Worm (Caenorhabditis elegans) whole organism, L4/young adult: ENCODE data around the gene emc-3.

Experiments
- W03F9.2 ChIP-seq: fragments of 150-350 bp; optimal IDR thresholded peaks from 2 replicates; lab custom pipeline; 2014; ENCODE audit warnings: missing biosample characterization, missing genetic modification characterization
- him-1 ChIP-seq: sonication (generic microtip); optimal IDR thresholded peaks from 2 replicates; lab custom pipeline; 2016; ENCODE audit warnings: missing genotype, missing genetic modification reagents, missing genetic modification characterization, missing compliant biosample characterization

ce11 chrIV:13360144-13360543 lies 21.6 kb downstream of the emc-3 start, which contains the start of gene Y62E10A.3:
- TF ChIP-seq W03F9.2 (tag; lab: Kevin White, UChicago) = no peak
- no peak for TF ChIP-seq him-1
